Worm (Caenorhabditis elegans) whole organism, L4 larva: ENCODE results near the gene T14B4.8.

Experiments used
- Y105C5A.15 ChIP-seq: fragments of 200-800 bp; sonication (Bioruptor generic); IDR thresholded peaks from 2 replicates; pipeline ENCODE4 v1.3.6; 2022; ENCODE audit warnings: missing genetic modification characterization, missing compliant biosample characterization
- dmd-9 ChIP-seq: fragments of 200-800 bp; sonication (Bioruptor generic); IDR thresholded peaks from 2 replicates; pipeline ENCODE4 v1.3.6; 2022; ENCODE audit warnings: missing genetic modification reagents, missing genetic modification characterization, missing compliant biosample characterization
- nhr-237 ChIP-seq: sonication (generic microtip); optimal IDR thresholded peaks from 2 replicates; lab custom pipeline; 2017; ENCODE audit warnings: missing biosample characterization, missing genetic modification characterization
- nhr-76 ChIP-seq: fragments of 150-350 bp; optimal IDR thresholded peaks from 2 replicates; lab custom pipeline; 2014; ENCODE audit warnings: missing biosample characterization, missing genetic modification characterization
- tag-97 ChIP-seq: fragments of 200-800 bp; sonication (Bioruptor generic); IDR thresholded peaks from 2 replicates; pipeline ENCODE4 v1.3.6; 2022; ENCODE audit warnings: missing genetic modification characterization, missing compliant biosample characterization
- ztf-11 ChIP-seq: fragments of 150-350 bp; optimal IDR thresholded peaks from 2 replicates; lab custom pipeline; 2014; ENCODE audit warnings: missing biosample characterization, missing genetic modification characterization

DNA sequence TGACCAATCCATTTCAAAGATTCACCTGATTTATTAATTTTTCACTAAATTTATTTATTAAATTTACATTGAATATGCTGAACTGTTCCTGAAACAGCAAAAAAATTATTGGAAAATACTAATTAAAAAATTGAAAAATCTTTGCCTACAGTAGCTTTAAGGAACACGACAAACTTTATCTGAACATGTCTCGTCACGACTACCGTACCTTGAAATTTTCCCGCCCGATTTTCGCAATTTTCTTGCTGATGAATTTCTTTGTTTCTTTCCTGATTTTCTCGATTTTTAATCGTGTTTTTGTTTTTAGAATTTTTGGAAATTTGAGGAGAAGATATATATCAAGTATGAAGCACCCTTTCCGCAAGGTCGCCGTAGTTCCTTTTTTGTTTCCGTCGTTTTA lies 46.3 kb downstream of the T14B4.8 start:
- no peak for TF ChIP-seq nhr-76 (tag; lab: Kevin White, UChicago)
- TF ChIP-seq Y105C5A.15 (GFP tag; lab: Robert Waterston, UW) = no peak
- TF ChIP-seq nhr-237 = no peak
- TF ChIP-seq tag-97 = no peak
- no peak for TF ChIP-seq dmd-9
- no peak for TF ChIP-seq ztf-11 (tag; lab: Kevin White, UChicago)
